Worm (Caenorhabditis elegans): ENCODE results near the gene K08C7.7.
A peak's percentile ranks its signal among the peaks of the same experiment; 100 is the strongest.

The K08C7.7 gene

DNA sequence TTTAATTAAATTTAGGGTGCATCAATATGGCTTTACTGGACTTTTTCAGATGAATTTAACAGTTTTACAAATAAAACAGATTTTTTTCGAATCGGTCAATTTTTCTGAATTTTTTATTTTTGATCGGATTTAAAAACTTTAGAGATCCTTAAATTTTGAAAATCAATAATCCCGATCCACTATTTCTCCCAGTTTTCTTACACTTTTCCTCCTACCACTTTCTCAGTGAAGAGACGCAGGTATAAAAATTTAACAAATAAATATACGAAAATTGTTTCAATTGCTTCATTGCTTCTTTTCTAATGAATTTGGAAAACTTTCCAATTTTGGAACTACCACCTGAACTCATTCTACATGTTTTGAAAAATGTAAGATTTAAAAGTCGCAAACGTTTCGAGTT lies at the start of gene K08C7.7:
Gene K08C7.7 (plus strand): TSS at position 301 of the 400 bp plus-strand sequence.
- TF ChIP-seq F57C9.4 (tag; optimal IDR thresholded peaks at IDR 0.05), result no peak
- TF ChIP-seq F22D6.2 (tag; optimal IDR thresholded peaks at IDR 0.05), result no peak
- TF ChIP-seq F37B4.10 (GFP tag; IDR thresholded peaks at IDR 0.05), result no peak
- TF ChIP-seq K12H6.12 (tag; optimal IDR thresholded peaks at IDR 0.05), result no peak
- no peak for TF ChIP-seq F39B2.1 (GFP tag; IDR thresholded peaks at IDR 0.05)
- TF ChIP-seq snpc-3.4 (tag; optimal IDR thresholded peaks at IDR 0.05), result no peak
- no peak for TF ChIP-seq egl-18 (GFP tag; IDR thresholded peaks at IDR 0.05)
- no peak for TF ChIP-seq ztf-25 (GFP tag; IDR thresholded peaks at IDR 0.05)
- TF ChIP-seq snpc-4 (GFP tag; optimal IDR thresholded peaks at IDR 0.05), result no peak
- no peak for TF ChIP-seq snpc-4 (tag; optimal IDR thresholded peaks at IDR 0.05)
- no peak for TF ChIP-seq Y53G8AR.9 (GFP tag; conservative IDR thresholded peaks at IDR 0.05)
- no peak for TF ChIP-seq ztf-22 (GFP tag; optimal IDR thresholded peaks at IDR 0.05)
- no peak for TF ChIP-seq zim-3 (tag; optimal IDR thresholded peaks at IDR 0.05)
- TF ChIP-seq ztf-28 (GFP tag; IDR thresholded peaks at IDR 0.05), result no peak
- no peak for TF ChIP-seq mxl-1 (tag; optimal IDR thresholded peaks at IDR 0.05)
- TF ChIP-seq hmg-20 (GFP tag; IDR thresholded peaks at IDR 0.05), result no peak
- TF ChIP-seq ccch-3 (GFP tag; optimal IDR thresholded peaks at IDR 0.05), result no peak
- no peak for TF ChIP-seq ceh-58 (GFP tag; IDR thresholded peaks at IDR 0.05)
- TF ChIP-seq nhr-120 (GFP tag; IDR thresholded peaks at IDR 0.05), result no peak

DNA sequence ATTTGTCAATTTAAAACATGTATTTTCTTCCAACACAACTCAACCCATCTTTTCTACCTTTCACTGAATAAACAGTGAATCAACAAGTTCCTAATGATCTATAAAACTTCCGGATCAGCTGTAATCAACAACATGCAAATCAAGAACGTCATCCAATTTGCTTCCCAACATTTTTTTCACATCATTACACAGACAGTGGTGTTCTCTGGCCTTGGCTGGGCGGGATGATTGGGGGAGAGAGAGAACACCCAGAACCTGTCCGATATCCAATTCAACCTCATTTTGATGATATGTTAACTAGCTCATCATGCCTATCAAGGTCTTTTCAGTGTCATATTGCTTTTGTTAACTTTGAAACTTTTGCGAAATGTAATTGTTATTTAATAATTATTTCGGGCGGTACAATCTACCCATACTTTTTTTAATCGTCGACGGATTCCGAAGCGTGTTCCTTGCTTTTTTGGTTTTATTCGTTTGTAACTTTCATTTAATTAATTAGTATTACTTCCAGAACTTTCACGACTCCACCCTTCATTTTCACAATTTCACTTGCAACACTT lies 49.2 kb upstream of the K08C7.7 start, which contains the start of gene ptr-14:
Gene ptr-14 (plus strand): TSS at position 510 of the 560 bp plus-strand sequence.
- TF ChIP-seq madf-3 (GFP tag; IDR thresholded peaks at IDR 0.05) (no peak), ztf-25 (GFP tag; IDR thresholded peaks at IDR 0.05) (no peak), lsy-27 (tag; optimal IDR thresholded peaks at IDR 0.05; ENCODE audit: borderline replicate concordance, insufficient read depth) (no peak), ztf-26 (tag; optimal IDR thresholded peaks at IDR 0.05) (no peak), mxl-1 (tag; optimal IDR thresholded peaks at IDR 0.05) (no peak), F23B12.7 (tag; optimal IDR thresholded peaks at IDR 0.05; ENCODE audit: insufficient read depth) (no peak), dox-1 (GFP tag; IDR thresholded peaks at IDR 0.05) (no peak), snpc-4 (GFP tag; optimal IDR thresholded peaks at IDR 0.05) (no peak), snpc-4 (tag; optimal IDR thresholded peaks at IDR 0.05) (no peak), nhr-80 (tag; optimal IDR thresholded peaks at IDR 0.05) (no peak)

DNA sequence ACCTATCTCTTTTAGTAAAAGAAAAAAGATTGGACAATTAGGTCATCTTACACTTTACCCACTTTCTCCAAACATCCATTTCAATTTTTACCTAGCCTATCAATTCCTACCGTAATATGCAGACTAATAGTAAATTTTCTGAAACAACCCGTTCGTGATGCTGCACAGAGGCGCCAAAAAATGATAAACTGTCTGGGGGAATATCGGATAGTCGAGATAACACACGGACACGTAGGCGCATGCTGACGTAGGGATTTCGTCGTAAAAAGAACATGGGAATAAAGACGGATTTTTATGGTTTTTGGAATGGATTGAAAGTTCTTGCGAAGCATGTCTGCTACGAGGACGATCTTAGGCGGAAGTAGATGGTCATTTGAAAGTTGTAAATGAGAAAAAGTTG lies 47.9 kb upstream of the K08C7.7 start:
- no peak for TF ChIP-seq T26A5.8 (tag; optimal IDR thresholded peaks at IDR 0.05)
- TF ChIP-seq mes-4 (tag; optimal IDR thresholded peaks at IDR 0.05), result no peak
- no peak for TF ChIP-seq ama-1 (optimal IDR thresholded peaks at IDR 0.05)
- TF ChIP-seq ama-1 (GFP tag; optimal IDR thresholded peaks at IDR 0.05), result no peak
- TF ChIP-seq lag-1 (GFP tag; IDR thresholded peaks at IDR 0.05), result no peak
- TF ChIP-seq lir-1 (GFP tag; conservative IDR thresholded peaks at IDR 0.05), result no peak

DNA sequence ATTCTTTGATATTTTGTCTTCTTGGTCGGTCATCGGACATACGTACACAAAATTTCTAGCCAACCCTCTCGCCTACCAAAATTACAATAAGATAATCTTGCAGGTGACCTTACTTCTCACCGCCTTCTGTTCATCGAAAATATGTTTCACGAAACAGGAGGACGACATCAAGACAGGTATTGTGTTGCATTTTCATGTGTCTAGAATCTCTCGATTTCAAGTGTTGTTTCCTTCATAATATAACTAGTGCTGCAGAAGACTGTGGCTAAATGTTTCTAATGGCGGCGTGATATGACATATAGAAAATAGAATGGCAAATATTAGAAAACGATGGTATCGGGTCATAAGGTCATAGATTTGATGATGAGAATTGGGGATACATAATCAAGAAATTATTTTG lies 47.1 kb upstream of the K08C7.7 start:
- no peak for TF ChIP-seq mcd-1 (GFP tag; IDR thresholded peaks at IDR 0.05)

DNA sequence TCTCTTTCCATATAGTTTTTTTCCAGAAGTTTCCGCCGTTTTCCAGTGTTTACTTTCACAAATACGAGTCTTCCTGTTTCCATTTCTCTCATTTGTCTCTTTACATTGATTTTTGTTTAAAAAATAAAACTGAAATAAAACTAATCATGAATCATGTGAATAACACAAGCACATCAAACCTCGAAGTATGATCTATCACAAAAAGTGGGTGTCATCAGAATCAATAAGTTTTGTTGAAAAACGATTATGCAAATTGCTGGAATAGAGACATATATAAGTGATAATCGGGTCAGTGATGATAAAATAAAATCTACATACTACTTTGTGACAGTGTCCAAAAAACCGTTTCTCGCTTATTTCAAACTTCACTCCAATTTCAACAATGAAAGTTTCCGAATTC lies 43.4 kb upstream of the K08C7.7 start, which contains the start of gene R09H10.7:
Gene R09H10.7 (plus strand): TSS at position 301 of the 400 bp plus-strand sequence.
- TF ChIP-seq egl-18 (GFP tag; IDR thresholded peaks at IDR 0.05) (no peak), ZK185.1 (tag; optimal IDR thresholded peaks at IDR 0.05; ENCODE audit: poor library complexity, severe bottlenecking) (no peak), B0336.3 (GFP tag; IDR thresholded peaks at IDR 0.05) (peak; percentile 47; the same call in 1 of the 2 replicates), sdz-38 (tag; optimal IDR thresholded peaks at IDR 0.05) (no peak), D2030.7 (GFP tag; IDR thresholded peaks at IDR 0.05) (no peak)
